Fruit fly (Drosophila melanogaster): Measurements from ENCODE around the gene Ube4A.

The Ube4A gene

dm6 chr2L:6683992-6684882, 25.9 kb downstream of the Ube4A start, which contains the start of gene Nhe3 (continued):
- TF ChIP-seq CG11247 (GFP tag; IDR thresholded peaks at IDR 0.05) (peak; percentile 80), CG3726 (GFP tag; IDR thresholded peaks at IDR 0.05) (peak; percentile 29; the same call in 1 of the 3 replicates), run (tag; optimal IDR thresholded peaks at IDR 0.05) (peak; percentile 36), CG1792 (GFP tag; optimal IDR thresholded peaks at IDR 0.05) (peak; percentile 59), Bgb (GFP tag; IDR thresholded peaks at IDR 0.05; ENCODE audit: partially characterized antibody) (peak; percentile 60; the same call in 1 of the 2 replicates), CG7963 (GFP tag; IDR thresholded peaks at IDR 0.05; ENCODE audit: partially characterized antibody) (0 out of 3 replicates have a peak, but pooled peaks have one; percentile 12), p53 (GFP tag; optimal IDR thresholded peaks at IDR 0.05) (no peak), C15 (GFP tag; IDR thresholded peaks at IDR 0.05) (peak; percentile 65; the same call in 1 of the 3 replicates), CG33557 (GFP tag; optimal IDR thresholded peaks at IDR 0.05) (peak; percentile 30), Nf-YB (GFP tag; optimal IDR thresholded peaks at IDR 0.05) (peak; percentile 34), CG10543 (GFP tag; optimal IDR thresholded peaks at IDR 0.05) (peak; percentile 75), rib (GFP tag; IDR thresholded peaks at IDR 0.05) (peak; percentile 68), ranshi (GFP tag; IDR thresholded peaks at IDR 0.05) (peak; percentile 87; the same call in 1 of the 2 replicates), Hr51 (GFP tag; optimal IDR thresholded peaks at IDR 0.05) (peak; percentile 32 to 82), CG18599 (GFP tag; optimal IDR thresholded peaks at IDR 0.05) (peak; percentile 41), ato (GFP tag; IDR thresholded peaks at IDR 0.05; ENCODE audit: partially characterized antibody) (0 out of 2 replicates have a peak, but pooled peaks have one; percentile 38), Gsc (GFP tag; IDR thresholded peaks at IDR 0.05) (no peak), seq (GFP tag; IDR thresholded peaks at IDR 0.05) (peak; percentile 36; the same call in 1 of the 2 replicates), CG12769 (tag; optimal IDR thresholded peaks at IDR 0.05) (peak; percentile 75), nom (GFP tag; optimal IDR thresholded peaks at IDR 0.05) (peak; percentile 49), Chrac-16 (GFP tag; optimal IDR thresholded peaks at IDR 0.05) (peak; percentile 80), chn (GFP tag; optimal IDR thresholded peaks at IDR 0.05) (peak; percentile 81), peb (GFP tag; IDR thresholded peaks at IDR 0.05) (peak; percentile 32; the same call in 1 of the 2 replicates), CG14860 (GFP tag; IDR thresholded peaks at IDR 0.05; ENCODE audit: partially characterized antibody) (peak; percentile 52; the same call in 2 of the 3 replicates), dmrt99B (tag; optimal IDR thresholded peaks at IDR 0.05) (no peak), CG9437 (GFP tag; optimal IDR thresholded peaks at IDR 0.05) (peak; percentile 54), CG4424 (GFP tag; optimal IDR thresholded peaks at IDR 0.05) (peak; percentile 81), Lhr (GFP tag; optimal IDR thresholded peaks at IDR 0.05) (peak; percentile 68), trem (tag; optimal IDR thresholded peaks at IDR 0.05) (peak; percentile 73), pfk (GFP tag; optimal IDR thresholded peaks at IDR 0.05) (peak; percentile 83), CG16779 (GFP tag; IDR thresholded peaks at IDR 0.05) (peak; percentile 57; the same call in 1 of the 2 replicates), gcm (GFP tag; optimal IDR thresholded peaks at IDR 0.05) (peak; percentile 63), crol (GFP tag; IDR thresholded peaks at IDR 0.05) (peak; percentile 94), Dp (GFP tag; optimal IDR thresholded peaks at IDR 0.05) (peak; percentile 96), pzg (GFP tag; optimal IDR thresholded peaks at IDR 0.05) (peak; percentile 40), h (optimal IDR thresholded peaks at IDR 0.05) (no peak), Stat92E (GFP tag; optimal IDR thresholded peaks at IDR 0.05) (peak in 1 of 3 experiments; percentile 84), CG31224 (GFP tag; IDR thresholded peaks at IDR 0.05) (peak; percentile 63), NK7.1 (GFP tag; optimal IDR thresholded peaks at IDR 0.05) (peak; percentile 71), Aef1 (GFP tag; IDR thresholded peaks at IDR 0.05) (peak; percentile 89), Max (GFP tag; optimal IDR thresholded peaks at IDR 0.05) (peak; percentile 86), CG4360 (GFP tag; IDR thresholded peaks at IDR 0.05) (no peak), CG7556 (GFP tag; optimal IDR thresholded peaks at IDR 0.05) (peak; percentile 81), fd102C (GFP tag; optimal IDR thresholded peaks at IDR 0.05) (no peak), YL-1 (GFP tag; optimal IDR thresholded peaks at IDR 0.05) (peak; percentile 83), trh (GFP tag; optimal IDR thresholded peaks at IDR 0.05) (peak; percentile 71), Lpt (GFP tag; optimal IDR thresholded peaks at IDR 0.05) (no peak)
